Worm (Caenorhabditis elegans): Measurements from ENCODE around the gene cnc-3.

Gene cnc-3

ce11 chrV:1494469-1494868, 46.7 kb downstream of the cnc-3 start, which contains the start of gene spig-7:
spig-7 (plus strand) TSS chrV:1494769.
- no peak for TF ChIP-seq egl-27 (tag; optimal IDR thresholded peaks at IDR 0.05)
- no peak for TF ChIP-seq fos-1 (tag; optimal IDR thresholded peaks at IDR 0.05)
- TF ChIP-seq ceh-82 (tag; optimal IDR thresholded peaks at IDR 0.05), result no peak
- TF ChIP-seq lin-15B (tag; optimal IDR thresholded peaks at IDR 0.05), result no peak
- TF ChIP-seq ZK546.5 (tag; optimal IDR thresholded peaks at IDR 0.05), result no peak

DNA sequence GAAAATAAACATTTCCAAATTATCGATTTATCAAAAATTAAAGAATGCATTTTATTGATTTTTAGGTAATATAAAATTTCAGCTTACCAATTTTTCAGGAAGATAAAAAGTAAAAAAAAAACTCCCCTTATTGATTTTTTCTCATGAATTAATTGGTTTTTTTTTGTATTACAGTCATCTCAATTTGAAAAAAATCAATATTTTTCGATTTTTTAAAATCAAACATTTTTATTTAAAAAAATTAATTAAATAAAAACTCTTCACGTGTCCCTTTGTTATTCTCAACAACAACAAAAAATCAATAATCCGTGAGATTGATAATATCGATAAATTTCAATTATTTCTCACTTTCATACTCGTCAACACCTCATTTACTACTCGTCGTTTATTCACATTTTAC, 47.5 kb downstream of the cnc-3 start, which contains the start of gene C38C3.3:
Gene C38C3.3, plus strand, starts transcription at position 301 of the 400 bp plus-strand sequence.
- TF ChIP-seq ama-1 (optimal IDR thresholded peaks at IDR 0.05) (no peak), ceh-28 (tag; optimal IDR thresholded peaks at IDR 0.05) (peak; percentile 15)

DNA sequence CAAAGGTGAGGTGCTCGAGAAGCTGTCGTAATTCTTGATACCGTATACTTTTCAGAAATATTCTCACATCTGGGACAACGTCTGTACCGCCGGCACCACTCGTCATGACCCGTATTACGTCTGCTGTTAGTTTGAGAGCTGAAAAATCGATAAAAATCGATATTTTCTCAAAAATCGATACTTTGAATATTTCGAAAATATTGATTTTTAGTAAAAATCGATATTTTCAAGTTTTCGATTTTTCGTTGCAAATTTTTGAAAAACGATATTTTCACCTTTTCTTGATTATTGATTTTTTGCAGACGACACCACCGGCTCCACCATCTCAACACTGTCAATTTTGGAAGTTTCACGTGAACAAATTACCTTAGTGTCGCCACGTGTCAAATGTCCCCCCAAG, 47.9 kb downstream of the cnc-3 start:
- peak; percentile 89 for TF ChIP-seq ceh-28 (tag; optimal IDR thresholded peaks at IDR 0.05)
- no peak for TF ChIP-seq nhr-28 (tag; optimal IDR thresholded peaks at IDR 0.05)
